Fruit fly (Drosophila melanogaster) whole organism, embryonic: ENCODE results near the gene Dok.

Experiments used
- Abd-B ChIP-seq: fragments of 200-800 bp; sonication (Bioruptor generic); optimal IDR thresholded peaks from 2 replicates; lab custom pipeline; 2018; ENCODE audit warnings: missing biosample characterization, mild to moderate bottlenecking, missing genetic modification characterization, moderate library complexity
- Antp ChIP-seq: fragments of 200-800 bp; sonication (Bioruptor generic); optimal IDR thresholded peaks from 3 replicates; lab custom pipeline; 2016; ENCODE audit warnings: missing biosample characterization, missing genetic modification characterization
- BEAF-32 ChIP-seq: fragments of 200-800 bp; sonication (Bioruptor generic); optimal IDR thresholded peaks from 3 replicates; lab custom pipeline; 2017; ENCODE audit warnings: missing biosample characterization, missing genetic modification characterization, mild to moderate bottlenecking, moderate library complexity, missing genetic modification reagents
- Bgb ChIP-seq: fragments of 200-800 bp; sonication (Bioruptor generic); IDR thresholded peaks from 2 replicates; pipeline ENCODE4 v1.3.6; 2022; ENCODE audit warnings: missing biosample characterization, missing genetic modification characterization; ENCODE audit not compliant: partially characterized antibody
- CG10543 ChIP-seq: fragments of 200-800 bp; sonication (Bioruptor generic); optimal IDR thresholded peaks from 3 replicates; lab custom pipeline; 2017; ENCODE audit warnings: missing biosample characterization, mild to moderate bottlenecking, missing genetic modification characterization, moderate library complexity
- CG10979 ChIP-seq: fragments of 200-800 bp; sonication (Bioruptor generic); optimal IDR thresholded peaks from 2 replicates; lab custom pipeline; 2018; ENCODE audit warnings: missing biosample characterization, mild to moderate bottlenecking, missing genetic modification characterization, moderate library complexity
- CG12219 ChIP-seq: fragments of 200-800 bp; sonication (Bioruptor generic); optimal IDR thresholded peaks from 3 replicates; lab custom pipeline; 2018; ENCODE audit warnings: missing biosample characterization, mild to moderate bottlenecking, missing genetic modification characterization
- CG14441 ChIP-seq: fragments of 200-800 bp; sonication (Bioruptor generic); IDR thresholded peaks from 2 replicates; pipeline ENCODE4 v1.3.6; 2022; ENCODE audit warnings: missing biosample characterization, missing genetic modification characterization
- CG14667 ChIP-seq: fragments of 200-800 bp; sonication (Bioruptor generic); IDR thresholded peaks from 2 replicates; pipeline ENCODE4 v1.3.6; 2022; ENCODE audit warnings: missing biosample characterization, missing genetic modification characterization
- CG14710 ChIP-seq: fragments of 200-800 bp; sonication (Bioruptor generic); optimal IDR thresholded peaks from 3 replicates; lab custom pipeline; 2019; ENCODE audit warnings: missing biosample characterization, mild to moderate bottlenecking, missing genetic modification characterization, moderate library complexity
- CG1529 ChIP-seq: fragments of 200-800 bp; sonication (Bioruptor generic); optimal IDR thresholded peaks from 3 replicates; lab custom pipeline; 2018; ENCODE audit warnings: missing biosample characterization, missing genetic modification characterization
- CG1647 ChIP-seq: fragments of 200-800 bp; sonication (Bioruptor generic); optimal IDR thresholded peaks from 3 replicates; lab custom pipeline; 2016; ENCODE audit warnings: missing biosample characterization, missing genetic modification characterization
- CG16779 ChIP-seq: fragments of 200-800 bp; sonication (Bioruptor generic); IDR thresholded peaks from 2 replicates; pipeline ENCODE4 v1.3.6; 2022; ENCODE audit warnings: missing biosample characterization, missing genetic modification characterization
- CG18011 ChIP-seq: fragments of 200-800 bp; sonication (Bioruptor generic); optimal IDR thresholded peaks from 2 replicates; lab custom pipeline; 2017; ENCODE audit warnings: missing biosample characterization, missing genetic modification characterization, mild to moderate bottlenecking, moderate library complexity, missing genotype
- CG30020 ChIP-seq: fragments of 200-800 bp; optimal IDR thresholded peaks from 2 replicates; lab custom pipeline; 2019; ENCODE audit warnings: missing biosample characterization, mild to moderate bottlenecking, missing genetic modification characterization, moderate library complexity
- CG3281 ChIP-seq: fragments of 200-800 bp; sonication (Bioruptor generic); optimal IDR thresholded peaks from 3 replicates; lab custom pipeline; 2017; ENCODE audit warnings: missing biosample characterization, mild to moderate bottlenecking, missing genetic modification characterization
- CG33213 ChIP-seq: fragments of 200-800 bp; sonication (Bioruptor generic); optimal IDR thresholded peaks from 3 replicates; lab custom pipeline; 2016; ENCODE audit warnings: missing biosample characterization, missing genetic modification characterization
- CG34422 ChIP-seq: fragments of 200-800 bp; sonication (Bioruptor generic); IDR thresholded peaks from 3 replicates; pipeline ENCODE4 v1.3.6; 2022; ENCODE audit warnings: missing biosample characterization, missing genetic modification characterization
- CG42726 ChIP-seq: fragments of 200-800 bp; sonication (Bioruptor generic); IDR thresholded peaks from 2 replicates; pipeline ENCODE4 v1.3.6; 2022; ENCODE audit warnings: missing biosample characterization, missing genetic modification characterization; ENCODE audit not compliant: partially characterized antibody
- CG4707 ChIP-seq: fragments of 200-800 bp; sonication (Bioruptor generic); optimal IDR thresholded peaks from 2 replicates; lab custom pipeline; 2018; ENCODE audit warnings: missing biosample characterization, mild to moderate bottlenecking, missing genetic modification characterization, moderate library complexity
- CG5245 ChIP-seq: fragments of 200-800 bp; sonication (Bioruptor generic); optimal IDR thresholded peaks from 3 replicates; lab custom pipeline; 2016; ENCODE audit warnings: missing biosample characterization, missing genetic modification characterization
- CG6254 ChIP-seq: fragments of 200-800 bp; sonication (Bioruptor generic); optimal IDR thresholded peaks from 3 replicates; lab custom pipeline; 2017; ENCODE audit warnings: mild to moderate bottlenecking, missing biosample characterization, missing genetic modification reagents, missing genetic modification characterization
- CG8359 ChIP-seq: fragments of 200-800 bp; sonication (Bioruptor generic); optimal IDR thresholded peaks from 2 replicates; lab custom pipeline; 2017; ENCODE audit warnings: missing biosample characterization, mild to moderate bottlenecking, missing genetic modification characterization, borderline replicate concordance
- CG9797 ChIP-seq: fragments of 200-800 bp; sonication (Bioruptor generic); optimal IDR thresholded peaks from 3 replicates; lab custom pipeline; 2018; ENCODE audit warnings: missing biosample characterization, mild to moderate bottlenecking, missing genetic modification characterization
- CoRest ChIP-seq: fragments of 200-800 bp; sonication (Bioruptor generic); optimal IDR thresholded peaks from 3 replicates; lab custom pipeline; 2018; ENCODE audit warnings: missing biosample characterization, mild to moderate bottlenecking, missing genetic modification characterization, moderate library complexity
- Dad ChIP-seq: fragments of 200-800 bp; sonication (Bioruptor generic); optimal IDR thresholded peaks from 3 replicates; lab custom pipeline; 2016; ENCODE audit warnings: missing biosample characterization, missing genetic modification characterization
- HLH54F ChIP-seq: fragments of 200-800 bp; sonication (Bioruptor generic); optimal IDR thresholded peaks from 3 replicates; lab custom pipeline; 2016; ENCODE audit warnings: missing biosample characterization, missing genetic modification characterization
- Hand ChIP-seq: fragments of 200-800 bp; sonication (Bioruptor generic); optimal IDR thresholded peaks from 2 replicates; lab custom pipeline; 2017; ENCODE audit warnings: mild to moderate bottlenecking, missing biosample characterization, missing genetic modification reagents, missing genetic modification characterization
- HmgD ChIP-seq: fragments of 200-800 bp; sonication (Bioruptor generic); optimal IDR thresholded peaks from 3 replicates; lab custom pipeline; 2016; ENCODE audit warnings: missing biosample characterization, missing genetic modification characterization
- Hr51 ChIP-seq, 2 experiments: fragments of 200-800 bp; sonication (Bioruptor generic); optimal IDR thresholded peaks; 2 replicates in 1 of 2; 3 replicates in 1 of 2; lab custom pipeline; 2016 to 2018; ENCODE audit warnings: missing biosample characterization in 2 of 2, missing genetic modification characterization in 2 of 2, mild to moderate bottlenecking in 1 of 2, moderate library complexity in 1 of 2
- MTF-1 ChIP-seq: fragments of 200-800 bp; sonication (Bioruptor generic); optimal IDR thresholded peaks from 2 replicates; lab custom pipeline; 2018; ENCODE audit warnings: missing biosample characterization, mild to moderate bottlenecking, missing genetic modification characterization, borderline replicate concordance
- NC2α ChIP-seq: fragments of 200-800 bp; sonication (Bioruptor generic); optimal IDR thresholded peaks from 2 replicates; lab custom pipeline; 2016; ENCODE audit warnings: missing biosample characterization, missing genetic modification characterization
- Nf-YA ChIP-seq: fragments of 200-800 bp; sonication (Bioruptor generic); IDR thresholded peaks from 2 replicates; pipeline ENCODE4 v1.3.6; 2022; ENCODE audit warnings: missing biosample characterization, missing genetic modification characterization
- Sry-δ ChIP-seq: fragments of 200-800 bp; sonication (Bioruptor generic); optimal IDR thresholded peaks from 2 replicates; lab custom pipeline; 2016; ENCODE audit warnings: missing biosample characterization, missing genetic modification characterization
- Usf ChIP-seq: fragments of 200-800 bp; sonication (Bioruptor generic); optimal IDR thresholded peaks from 2 replicates; lab custom pipeline; 2017; ENCODE audit warnings: missing genotype, missing biosample characterization, missing genetic modification characterization
- Xbp1 ChIP-seq: fragments of 200-800 bp; sonication (Bioruptor generic); optimal IDR thresholded peaks from 3 replicates; lab custom pipeline; 2016; ENCODE audit warnings: missing biosample characterization, mild to moderate bottlenecking, missing genetic modification characterization
- btn ChIP-seq: fragments of 200-800 bp; sonication (Bioruptor generic); optimal IDR thresholded peaks from 2 replicates; lab custom pipeline; 2016; ENCODE audit warnings: missing biosample characterization, missing genetic modification characterization
- cg ChIP-seq: fragments of 200-800 bp; sonication (Bioruptor generic); optimal IDR thresholded peaks from 3 replicates; lab custom pipeline; 2019; ENCODE audit warnings: missing biosample characterization, mild to moderate bottlenecking, missing genetic modification characterization, moderate library complexity
- ci ChIP-seq: fragments of 200-800 bp; sonication (Bioruptor generic); IDR thresholded peaks from 3 replicates; pipeline ENCODE4 v1.3.6; 2022; ENCODE audit warnings: missing biosample characterization, missing genetic modification characterization
- dan ChIP-seq: fragments of 200-800 bp; sonication (Bioruptor generic); IDR thresholded peaks from 2 replicates; pipeline ENCODE4 v1.3.6; 2022; ENCODE audit warnings: missing biosample characterization, missing genetic modification characterization
- danr ChIP-seq: fragments of 200-800 bp; sonication (Bioruptor generic); IDR thresholded peaks from 2 replicates; pipeline ENCODE4 v1.3.6; 2022; ENCODE audit warnings: missing biosample characterization, missing genetic modification characterization
- dm ChIP-seq: fragments of 200-800 bp; sonication (Bioruptor generic); optimal IDR thresholded peaks from 3 replicates; lab custom pipeline; 2016; ENCODE audit warnings: missing biosample characterization, missing genetic modification characterization
- eyg ChIP-seq: fragments of 200-800 bp; sonication (Bioruptor generic); optimal IDR thresholded peaks from 3 replicates; lab custom pipeline; 2016; ENCODE audit warnings: missing biosample characterization, missing genetic modification characterization
- gsb ChIP-seq: fragments of 200-800 bp; sonication (Bioruptor generic); IDR thresholded peaks from 2 replicates; pipeline ENCODE4 v1.3.6; 2022; ENCODE audit warnings: missing biosample characterization, missing genetic modification characterization
- hbn ChIP-seq: fragments of 200-800 bp; sonication (Bioruptor generic); IDR thresholded peaks from 2 replicates; pipeline ENCODE4 v1.3.6; 2022; ENCODE audit warnings: missing biosample characterization, missing genetic modification characterization; ENCODE audit not compliant: partially characterized antibody
- klu ChIP-seq: fragments of 200-800 bp; sonication (Bioruptor generic); IDR thresholded peaks from 2 replicates; pipeline ENCODE4 v1.3.6; 2022; ENCODE audit warnings: missing biosample characterization, missing genetic modification characterization
- nmo ChIP-seq: fragments of 200-800 bp; sonication (Bioruptor generic); optimal IDR thresholded peaks from 2 replicates; lab custom pipeline; 2018; ENCODE audit warnings: missing biosample characterization, mild to moderate bottlenecking, missing genetic modification characterization, moderate library complexity
- tgo ChIP-seq: fragments of 200-800 bp; sonication (Bioruptor generic); IDR thresholded peaks from 3 replicates; pipeline ENCODE4 v1.3.6; 2022; ENCODE audit warnings: missing biosample characterization, missing genetic modification characterization
- vnd ChIP-seq: fragments of 200-800 bp; sonication (Bioruptor generic); IDR thresholded peaks from 3 replicates; pipeline ENCODE4 v1.3.6; 2022; ENCODE audit warnings: missing biosample characterization, missing genetic modification characterization; ENCODE audit not compliant: partially characterized antibody
- wek ChIP-seq: fragments of 200-800 bp; sonication (Bioruptor generic); optimal IDR thresholded peaks from 3 replicates; lab custom pipeline; 2018; ENCODE audit warnings: missing biosample characterization, mild to moderate bottlenecking, missing genetic modification characterization, moderate library complexity
- yki ChIP-seq: fragments of >200 bp; optimal IDR thresholded peaks from 3 replicates; lab custom pipeline; 2018

Dok gene

dm6 chrX:7333298-7333743 lies 9.3 kb downstream of the Dok start (continued):
- TF ChIP-seq dan (GFP tag; lab: Robert Waterston, UW), result no peak
- no peak for TF ChIP-seq gsb (GFP tag; lab: Robert Waterston, UW)
- no peak for TF ChIP-seq nmo (GFP tag; lab: Kevin White, UChicago)
- TF ChIP-seq klu, result no peak
- peak; percentile 38 to 39 for TF ChIP-seq Hr51 (GFP tag; optimal IDR thresholded peaks at IDR 0.05; lab: Kevin White, UChicago)
- TF ChIP-seq CG12219, result peak; percentile 51
- peak; percentile 78 for TF ChIP-seq wek (GFP tag; lab: Kevin White, UChicago)
- no peak for TF ChIP-seq Bgb (GFP tag; lab: Robert Waterston, UW)
- TF ChIP-seq Hand (GFP tag; lab: Kevin White, UChicago), result no peak
- TF ChIP-seq Dad (GFP tag; lab: Kevin White, UChicago), result peak; percentile 1
- no peak for TF ChIP-seq CG1529
- TF ChIP-seq CG10543 (GFP tag; lab: Kevin White, UChicago), result peak; percentile 46
- no peak for TF ChIP-seq HLH54F (GFP tag; lab: Kevin White, UChicago)
- TF ChIP-seq CG14667 (GFP tag; lab: Robert Waterston, UW), result no peak
- TF ChIP-seq cg, result no peak
- no peak for TF ChIP-seq Xbp1 (GFP tag; lab: Kevin White, UChicago)
- no peak for TF ChIP-seq yki (lab: Kevin White, UChicago)
- TF ChIP-seq MTF-1 (GFP tag; lab: Kevin White, UChicago), result peak; percentile 84
- TF ChIP-seq CG8359 (GFP tag; lab: Kevin White, UChicago), result no peak
- no peak for TF ChIP-seq Usf
- no peak for TF ChIP-seq CG1647 (GFP tag; lab: Kevin White, UChicago)
- no peak for TF ChIP-seq CoRest
- TF ChIP-seq dm (GFP tag; lab: Kevin White, UChicago), result no peak
- no peak for TF ChIP-seq CG16779 (GFP tag; lab: Robert Waterston, UW)
- no peak for TF ChIP-seq hbn (GFP tag; lab: Robert Waterston, UW)
- TF ChIP-seq Nf-YA (GFP tag; lab: Robert Waterston, UW), result no peak
- peak; percentile 64 for TF ChIP-seq CG4707
- TF ChIP-seq BEAF-32 (GFP tag; lab: Kevin White, UChicago), result no peak
- TF ChIP-seq CG14710, result peak; percentile 35
- no peak for TF ChIP-seq CG34422 (GFP tag; lab: Robert Waterston, UW)
- TF ChIP-seq CG9797, result no peak
- TF ChIP-seq CG6254, result no peak
- TF ChIP-seq Sry-δ (GFP tag; lab: Kevin White, UChicago), result no peak
- TF ChIP-seq CG5245 (GFP tag; lab: Kevin White, UChicago), result no peak
- TF ChIP-seq CG14441, result peak; percentile 41; the same call in 1 of the 2 replicates
- TF ChIP-seq eyg (GFP tag; lab: Kevin White, UChicago), result no peak
- peak; percentile 37 for TF ChIP-seq CG33213
- no peak for TF ChIP-seq vnd (GFP tag; lab: Robert Waterston, UW)
- TF ChIP-seq Abd-B (GFP tag; lab: Kevin White, UChicago), result no peak
- peak; percentile 18 for TF ChIP-seq NC2α (GFP tag; lab: Kevin White, UChicago)
- TF ChIP-seq CG3281, result no peak
- no peak for TF ChIP-seq Antp
- TF ChIP-seq HmgD (GFP tag; lab: Kevin White, UChicago), result no peak
- TF ChIP-seq tgo (GFP tag; lab: Robert Waterston, UW), result no peak
- no peak for TF ChIP-seq CG10979 (tag; lab: Kevin White, UChicago)
- peak; percentile 50; the same call in 1 of the 3 replicates for TF ChIP-seq ci
- no peak for TF ChIP-seq CG30020 (tag; lab: Kevin White, UChicago)
- no peak for TF ChIP-seq CG18011 (GFP tag; lab: Kevin White, UChicago)
- no peak for TF ChIP-seq CG42726
- no peak for TF ChIP-seq danr (GFP tag; lab: Robert Waterston, UW)
- TF ChIP-seq btn (GFP tag; lab: Kevin White, UChicago), result no peak
